Fruit fly (Drosophila melanogaster) whole organism, wandering third instar larva: ENCODE data around the gene mid.

Experiments used
- Abd-B ChIP-seq: fragments of >200 bp; optimal IDR thresholded peaks from 2 replicates; lab custom pipeline; 2017; ENCODE audit warnings: missing biosample characterization, missing genetic modification characterization
- foxo ChIP-seq, 2 experiments: fragments of 200-800 bp; sonication (Bioruptor generic); optimal IDR thresholded peaks; 2 replicates in 1 of 2; 3 replicates in 1 of 2; lab custom pipeline; 2016 to 2017; ENCODE audit warnings: missing biosample characterization in 2 of 2, missing genetic modification characterization in 2 of 2
- fru ChIP-seq: fragments of 200-800 bp; sonication (Bioruptor generic); optimal IDR thresholded peaks from 3 replicates; lab custom pipeline; 2016; ENCODE audit warnings: missing biosample characterization, mild to moderate bottlenecking, missing genetic modification characterization
- psq ChIP-seq: fragments of 200-800 bp; sonication (Bioruptor generic); optimal IDR thresholded peaks from 3 replicates; lab custom pipeline; 2017; ENCODE audit warnings: missing biosample characterization, mild to moderate bottlenecking, missing genetic modification characterization, moderate library complexity
- sv ChIP-seq: fragments of 200-800 bp; sonication (Bioruptor generic); optimal IDR thresholded peaks from 3 replicates; lab custom pipeline; 2016; ENCODE audit warnings: missing biosample characterization, missing genetic modification characterization

dm6 chr2L:5473880-5474446 lies 12.5 kb downstream of the mid start:
- no peak for TF ChIP-seq psq (GFP tag; lab: Kevin White, UChicago)
- TF ChIP-seq sv, result no peak
- TF ChIP-seq Abd-B (GFP tag; lab: Kevin White, UChicago), result no peak
- TF ChIP-seq fru (GFP tag; lab: Kevin White, UChicago), result no peak
- no peak for TF ChIP-seq foxo (GFP tag; optimal IDR thresholded peaks at IDR 0.05; lab: Kevin White, UChicago)
